Worm (Caenorhabditis elegans) whole organism, young adult: ENCODE data around the gene C16C10.9.

Experiments
- dox-1 ChIP-seq: fragments of 200-800 bp; sonication (Bioruptor generic); IDR thresholded peaks from 2 replicates; pipeline ENCODE4 v1.3.6; 2022; ENCODE audit warnings: missing genetic modification reagents, missing genetic modification characterization, missing compliant biosample characterization
- hsf-1 ChIP-seq: fragments of 200-800 bp; sonication (Bioruptor generic); IDR thresholded peaks from 2 replicates; pipeline ENCODE4 v1.3.6; 2022; ENCODE audit warnings: missing genetic modification reagents, missing genetic modification characterization, missing compliant biosample characterization
- tbp1 ChIP-seq: fragments of 200-800 bp; sonication (Bioruptor generic); optimal IDR thresholded peaks from 2 replicates; lab custom pipeline; 2018; ENCODE audit warnings: mild to moderate bottlenecking, missing genetic modification characterization, missing compliant biosample characterization
- tlf-1 ChIP-seq: fragments of 200-800 bp; sonication (Bioruptor generic); optimal IDR thresholded peaks from 2 replicates; lab custom pipeline; 2018; ENCODE audit warnings: mild to moderate bottlenecking, missing genetic modification characterization, missing compliant biosample characterization

DNA sequence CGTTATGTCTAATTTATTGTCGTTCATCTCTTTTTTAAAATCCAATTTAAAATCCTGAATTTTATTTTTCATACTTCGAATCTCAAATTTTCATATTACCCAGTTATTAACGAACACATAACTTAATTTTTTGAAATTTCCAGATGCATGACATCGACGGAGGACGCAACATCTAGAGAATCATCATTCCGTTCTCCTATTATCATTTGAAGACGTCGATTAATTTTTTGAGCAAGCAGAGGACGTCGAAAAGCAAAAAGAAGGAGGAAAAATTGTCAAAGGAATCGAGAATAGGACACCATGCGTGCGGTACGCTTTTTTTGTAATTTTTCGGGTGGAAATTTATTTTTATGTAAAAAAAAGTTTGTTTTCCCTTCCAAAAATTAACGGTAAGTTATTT is 42.1 kb downstream of the C16C10.9 start, which contains the start of gene unc-103:
- TF ChIP-seq tbp1 (no peak), hsf-1 (GFP tag; lab: Robert Waterston, UW) (no peak), dox-1 (GFP tag; lab: Robert Waterston, UW) (no peak), tlf-1 (GFP tag; lab: Kevin White, UChicago) (no peak)
